Fruit fly (Drosophila melanogaster): Measurements from ENCODE around the gene CG14354.

- TF ChIP-seq CG8478 (optimal IDR thresholded peaks at IDR 0.05) (no peak), CTCF (optimal IDR thresholded peaks at IDR 0.05) (no peak)
These were observed at the start of gene CG14354 for dm6 chr3R:25815179-25815578.

Data from S2 (cell line).